Worm (Caenorhabditis elegans): Measurements from ENCODE around the gene C04C11.25.

C04C11.25 gene

ce11 chrX:14001494-14001974, 13.7 kb downstream of the C04C11.25 start, which contains the start of gene cytb-5.1:
Gene cytb-5.1, plus strand, starts transcription at chrX:14001924.
- no peak for TF ChIP-seq ceh-16 (tag; optimal IDR thresholded peaks at IDR 0.05)
- no peak for TF ChIP-seq unc-39 (tag; optimal IDR thresholded peaks at IDR 0.05)
- TF ChIP-seq crh-2 (tag; optimal IDR thresholded peaks at IDR 0.05): peak; percentile 6
- peak; percentile 11 for TF ChIP-seq gmeb-1 (tag; optimal IDR thresholded peaks at IDR 0.05)
- no peak for TF ChIP-seq nhr-21 (tag; optimal IDR thresholded peaks at IDR 0.05)
- TF ChIP-seq lin-11 (tag; optimal IDR thresholded peaks at IDR 0.05): no peak
- no peak for TF ChIP-seq ZK546.5 (tag; optimal IDR thresholded peaks at IDR 0.05)
- no peak for TF ChIP-seq ztf-1 (GFP tag; conservative IDR thresholded peaks at IDR 0.05)
- no peak for TF ChIP-seq peb-1 (tag; optimal IDR thresholded peaks at IDR 0.05)
- peak; percentile 46 for TF ChIP-seq sma-3 (GFP tag; optimal IDR thresholded peaks at IDR 0.05)
- no peak for TF ChIP-seq nhr-77 (tag; optimal IDR thresholded peaks at IDR 0.05)
- peak; percentile 81 for TF ChIP-seq sma-9 (GFP tag; optimal IDR thresholded peaks at IDR 0.05)
- TF ChIP-seq sma-9 (tag; optimal IDR thresholded peaks at IDR 0.05): no peak
- no peak for TF ChIP-seq nhr-12 (tag; optimal IDR thresholded peaks at IDR 0.05)
- TF ChIP-seq alr-1 (tag; optimal IDR thresholded peaks at IDR 0.05): no peak
- no peak for TF ChIP-seq aly-2 (tag; optimal IDR thresholded peaks at IDR 0.05)
- peak; percentile 65 for TF ChIP-seq F13H6.1 (tag; optimal IDR thresholded peaks at IDR 0.05)
- TF ChIP-seq lin-39 (tag; optimal IDR thresholded peaks at IDR 0.05): no peak
- no peak for TF ChIP-seq unc-55 (GFP tag; optimal IDR thresholded peaks at IDR 0.05)
- no peak for TF ChIP-seq mdl-1 (tag; optimal IDR thresholded peaks at IDR 0.05)
- no peak for TF ChIP-seq mbf-1 (tag; optimal IDR thresholded peaks at IDR 0.05)
- TF ChIP-seq dmd-4 (tag; optimal IDR thresholded peaks at IDR 0.05): no peak
- no peak for TF ChIP-seq nhr-10 (tag; optimal IDR thresholded peaks at IDR 0.05)
- peak; percentile 71 for TF ChIP-seq nhr-129 (tag; optimal IDR thresholded peaks at IDR 0.05)
- TF ChIP-seq snpc-4 (tag; optimal IDR thresholded peaks at IDR 0.05): no peak
- no peak for TF ChIP-seq egl-27 (tag; optimal IDR thresholded peaks at IDR 0.05)
- TF ChIP-seq C34F6.9 (tag; optimal IDR thresholded peaks at IDR 0.05): no peak
- no peak for TF ChIP-seq ztf-11 (tag; optimal IDR thresholded peaks at IDR 0.05)
- no peak for TF ChIP-seq sem-4 (tag; optimal IDR thresholded peaks at IDR 0.05)
- TF ChIP-seq unc-62 (GFP tag; optimal IDR thresholded peaks at IDR 0.05): no peak
- TF ChIP-seq R02D3.7 (tag; optimal IDR thresholded peaks at IDR 0.05): no peak
- TF ChIP-seq ztf-4 (tag; optimal IDR thresholded peaks at IDR 0.05): no peak
- TF ChIP-seq elt-1 (tag; optimal IDR thresholded peaks at IDR 0.05): no peak
- no peak for TF ChIP-seq nhr-23 (tag; optimal IDR thresholded peaks at IDR 0.05)
- peak; percentile 7 for TF ChIP-seq nhr-25 (tag; optimal IDR thresholded peaks at IDR 0.05)
- peak; percentile 44 for TF ChIP-seq fos-1 (tag; optimal IDR thresholded peaks at IDR 0.05)
- no peak for TF ChIP-seq ama-1 (optimal IDR thresholded peaks at IDR 0.05)
- no peak for TF ChIP-seq lin-13 (GFP tag; optimal IDR thresholded peaks at IDR 0.05)
- TF ChIP-seq elt-3 (tag; optimal IDR thresholded peaks at IDR 0.05): no peak
- no peak for TF ChIP-seq blmp-1 (tag; optimal IDR thresholded peaks at IDR 0.05; ENCODE audit: insufficient read depth)

- peak; percentile 33 for TF ChIP-seq sma-3 (GFP tag; optimal IDR thresholded peaks at IDR 0.05)
- no peak for TF ChIP-seq dmd-4 (tag; optimal IDR thresholded peaks at IDR 0.05)
- peak; percentile 60 for TF ChIP-seq crh-2 (tag; optimal IDR thresholded peaks at IDR 0.05)
- TF ChIP-seq R02D3.7 (tag; optimal IDR thresholded peaks at IDR 0.05): no peak
- TF ChIP-seq fos-1 (tag; optimal IDR thresholded peaks at IDR 0.05): peak; percentile 55
- peak; percentile 32 for TF ChIP-seq nhr-25 (tag; optimal IDR thresholded peaks at IDR 0.05)
- no peak for TF ChIP-seq ztf-11 (tag; optimal IDR thresholded peaks at IDR 0.05)
- TF ChIP-seq nhr-129 (tag; optimal IDR thresholded peaks at IDR 0.05): peak; percentile 3
- no peak for TF ChIP-seq alr-1 (tag; optimal IDR thresholded peaks at IDR 0.05)
- no peak for TF ChIP-seq nhr-23 (tag; optimal IDR thresholded peaks at IDR 0.05)
- peak; percentile 65 for TF ChIP-seq sma-9 (GFP tag; optimal IDR thresholded peaks at IDR 0.05)
- no peak for TF ChIP-seq sma-9 (tag; optimal IDR thresholded peaks at IDR 0.05)
- no peak for TF ChIP-seq gmeb-1 (tag; optimal IDR thresholded peaks at IDR 0.05)
Observed at ce11 chrX:14000198-14000748, 15.0 kb downstream of the C04C11.25 start.

ce11 chrX:13995803-13996388, 19.4 kb downstream of the C04C11.25 start, which contains the start of the genes C31E10.5 and C31E10.6:
Gene C31E10.5, minus strand, starts transcription at chrX:13995834.
Gene C31E10.6, plus strand, starts transcription at chrX:13996338.
- TF ChIP-seq ztf-1 (GFP tag; conservative IDR thresholded peaks at IDR 0.05) (no peak), nhr-10 (tag; optimal IDR thresholded peaks at IDR 0.05) (no peak), unc-39 (tag; optimal IDR thresholded peaks at IDR 0.05) (no peak), egl-27 (tag; optimal IDR thresholded peaks at IDR 0.05) (no peak), ceh-16 (tag; optimal IDR thresholded peaks at IDR 0.05) (no peak), lsy-2 (tag; optimal IDR thresholded peaks at IDR 0.05) (peak in 1 of 2 experiments; percentile 32), F13H6.1 (tag; optimal IDR thresholded peaks at IDR 0.05) (peak; percentile 60), nhr-21 (tag; optimal IDR thresholded peaks at IDR 0.05) (peak; percentile 14), snpc-4 (tag; optimal IDR thresholded peaks at IDR 0.05) (no peak), C34F6.9 (tag; optimal IDR thresholded peaks at IDR 0.05) (peak; percentile 66), unc-55 (GFP tag; optimal IDR thresholded peaks at IDR 0.05) (peak; percentile 71), mab-5 (tag; optimal IDR thresholded peaks at IDR 0.05) (no peak), sem-4 (tag; optimal IDR thresholded peaks at IDR 0.05) (peak; percentile 26), nhr-25 (tag; optimal IDR thresholded peaks at IDR 0.05) (no peak), skn-1 (tag; optimal IDR thresholded peaks at IDR 0.05) (no peak), mdl-1 (tag; optimal IDR thresholded peaks at IDR 0.05) (peak in 1 of 2 experiments; percentile 7), lin-11 (tag; optimal IDR thresholded peaks at IDR 0.05) (no peak), dmd-4 (tag; optimal IDR thresholded peaks at IDR 0.05) (no peak), alr-1 (tag; optimal IDR thresholded peaks at IDR 0.05) (no peak), ama-1 (optimal IDR thresholded peaks at IDR 0.05) (no peak), R02D3.7 (tag; optimal IDR thresholded peaks at IDR 0.05) (no peak), Y55F3AM.14 (GFP tag; optimal IDR thresholded peaks at IDR 0.05) (no peak), lin-13 (GFP tag; optimal IDR thresholded peaks at IDR 0.05) (peak; percentile 49), elt-1 (tag; optimal IDR thresholded peaks at IDR 0.05) (no peak), sma-9 (GFP tag; optimal IDR thresholded peaks at IDR 0.05) (no peak), sma-9 (tag; optimal IDR thresholded peaks at IDR 0.05) (no peak), nhr-129 (tag; optimal IDR thresholded peaks at IDR 0.05) (peak; percentile 61), crh-2 (tag; optimal IDR thresholded peaks at IDR 0.05) (peak; percentile 45), gmeb-1 (tag; optimal IDR thresholded peaks at IDR 0.05) (peak; percentile 46), ZK546.5 (tag; optimal IDR thresholded peaks at IDR 0.05) (no peak)

Data from whole organism, L2 larva.